Worm (Caenorhabditis elegans) whole organism, L1 larva: ENCODE measurements around the gene H20E11.1.

Experiments used
- ceh-82 ChIP-seq, 3 experiments: fragments of 150-350 bp in 1 of 3; sonication (generic microtip) in 2 of 3; optimal IDR thresholded peaks; 2 replicates each; lab custom pipeline; 2014 to 2017; ENCODE audit warnings: missing biosample characterization in 3 of 3, missing genetic modification characterization in 3 of 3
- elt-3 ChIP-seq, 6 experiments: fragments of 150-350 bp in 1 of 6; sonication (generic microtip); optimal IDR thresholded peaks; 2 replicates each; lab custom pipeline; 2017 to 2018; ENCODE audit warnings: missing biosample characterization in 6 of 6, missing genetic modification characterization in 6 of 6, inconsistent platforms in 1 of 6
- grh-1 ChIP-seq: fragments of 200-800 bp; sonication (Bioruptor generic); IDR thresholded peaks from 2 replicates; pipeline ENCODE4 v1.3.6; 2022; ENCODE audit warnings: missing genetic modification reagents, missing genetic modification characterization, missing compliant biosample characterization
- isw-1 ChIP-seq: fragments of 200-800 bp; sonication (Bioruptor generic); IDR thresholded peaks from 2 replicates; pipeline ENCODE4 v1.3.6; 2022; ENCODE audit warnings: missing genetic modification characterization, missing compliant biosample characterization
- jun-1 ChIP-seq: fragments of 150-350 bp; optimal IDR thresholded peaks from 2 replicates; lab custom pipeline; 2014; ENCODE audit warnings: missing biosample characterization, missing genetic modification reagents, missing genetic modification characterization
- lin-15B ChIP-seq: fragments of 150-350 bp; sonication (generic microtip); optimal IDR thresholded peaks from 3 replicates; lab custom pipeline; 2014; ENCODE audit warnings: missing biosample characterization, missing genetic modification characterization
- lsy-2 ChIP-seq, 2 experiments: fragments of 150-350 bp; optimal IDR thresholded peaks; 2 replicates each; lab custom pipeline; 2014; ENCODE audit warnings: missing biosample characterization in 2 of 2, missing genetic modification characterization in 2 of 2
- nhr-12 ChIP-seq: sonication (generic microtip); optimal IDR thresholded peaks from 2 replicates; lab custom pipeline; 2017; ENCODE audit warnings: missing biosample characterization, missing genetic modification characterization
- pqm-1 ChIP-seq: sonication (generic microtip); optimal IDR thresholded peaks from 3 replicates; lab custom pipeline; 2017; ENCODE audit warnings: missing biosample characterization, missing genetic modification characterization
- snpc-4 ChIP-seq: fragments of 150-350 bp; optimal IDR thresholded peaks from 2 replicates; lab custom pipeline; 2014; ENCODE audit warnings: missing biosample characterization, missing genetic modification characterization
- unc-62 ChIP-seq: fragments of 150-350 bp; optimal IDR thresholded peaks from 2 replicates; lab custom pipeline; 2014; ENCODE audit warnings: missing biosample characterization, missing genetic modification reagents, missing genetic modification characterization

- TF ChIP-seq snpc-4 (tag; lab: Kevin White, UChicago) = no peak
- TF ChIP-seq elt-3 (tag; optimal IDR thresholded peaks at IDR 0.05; lab: Kevin White, UChicago) = no peak
- no peak for TF ChIP-seq pqm-1 (tag; lab: Kevin White, UChicago)
- TF ChIP-seq grh-1 (GFP tag; lab: Robert Waterston, UW) = no peak
- TF ChIP-seq lsy-2 (tag; optimal IDR thresholded peaks at IDR 0.05; lab: Kevin White, UChicago) = peak in 1 of 2 experiments; percentile 19
- TF ChIP-seq isw-1 = peak; percentile 10; the same call in 1 of the 2 replicates
- TF ChIP-seq ceh-82 (tag; optimal IDR thresholded peaks at IDR 0.05; lab: Kevin White, UChicago) = peak in 1 of 3 experiments; percentile 29
- TF ChIP-seq lin-15B (tag; lab: Kevin White, UChicago) = no peak
- TF ChIP-seq nhr-12 (tag; lab: Kevin White, UChicago) = no peak
- no peak for TF ChIP-seq unc-62 (GFP tag; lab: Kevin White, UChicago)
- TF ChIP-seq jun-1 (tag; lab: Kevin White, UChicago) = no peak
Measured at ce11 chrIV:6834705-6835104, 4.8 kb downstream of the H20E11.1 start.
